Fruit fly (Drosophila melanogaster): Measurements from ENCODE around the gene CG31223.

- TF ChIP-seq CG34406 (GFP tag; optimal IDR thresholded peaks at IDR 0.05) (no peak), CG6808 (GFP tag; optimal IDR thresholded peaks at IDR 0.05) (no peak), Blimp-1 (GFP tag; optimal IDR thresholded peaks at IDR 0.05) (no peak), fd85E (GFP tag; optimal IDR thresholded peaks at IDR 0.05) (no peak)
Measured at dm6 chr3R:20859845-20860244, 28.9 kb downstream of the CG31223 start, which contains the start of gene Ir93a.
